Worm (Caenorhabditis elegans) whole organism, L4 larva: ENCODE results near the gene F58E2.4.

ENCODE experiments used
- ceh-62 ChIP-seq: sonication (generic microtip); optimal IDR thresholded peaks from 2 replicates; lab custom pipeline; 2017; ENCODE audit warnings: missing biosample characterization, missing genetic modification characterization
- pqm-1 ChIP-seq: sonication (generic microtip); optimal IDR thresholded peaks from 2 replicates; lab custom pipeline; 2017; ENCODE audit warnings: missing biosample characterization, missing genetic modification characterization
- unc-39 ChIP-seq: sonication (generic microtip); optimal IDR thresholded peaks from 2 replicates; lab custom pipeline; 2017; ENCODE audit warnings: missing biosample characterization, missing genetic modification characterization
- vab-7 ChIP-seq: fragments of 200-800 bp; sonication (Bioruptor generic); IDR thresholded peaks from 2 replicates; pipeline ENCODE4 v1.3.6; 2022; ENCODE audit warnings: missing genetic modification reagents, missing genetic modification characterization, missing compliant biosample characterization

DNA sequence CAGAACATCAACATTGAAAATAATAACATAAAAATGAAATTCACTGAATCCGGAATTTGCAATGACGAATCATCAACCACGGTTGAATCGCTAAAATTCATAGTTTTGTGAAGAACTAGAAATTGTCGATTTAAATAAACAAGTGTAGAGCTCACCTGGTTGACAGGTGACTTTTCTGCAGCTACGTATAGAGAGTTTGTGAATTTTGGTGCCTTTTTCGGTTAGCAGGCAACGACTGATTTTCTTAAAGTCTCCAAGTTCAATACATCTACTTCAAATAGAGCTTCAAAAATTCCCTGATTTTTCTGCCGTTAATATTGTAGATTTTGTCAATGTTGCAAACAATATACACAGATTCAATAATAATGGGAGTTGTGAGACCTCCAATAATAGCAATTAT, 13.9 kb downstream of the F58E2.4 start, which contains the start of gene srz-69:
- TF ChIP-seq unc-39 (tag; lab: Kevin White, UChicago) (no peak), ceh-62 (no peak), pqm-1 (tag; lab: Kevin White, UChicago) (no peak), vab-7 (GFP tag; lab: Robert Waterston, UW) (no peak)
